Fruit fly (Drosophila melanogaster) whole organism, embryonic: Measurements from ENCODE around the gene CG13360.

Experiments
- Asciz ChIP-seq: fragments of 200-800 bp; sonication (Bioruptor generic); optimal IDR thresholded peaks from 2 replicates; lab custom pipeline; 2017; ENCODE audit warnings: missing biosample characterization, mild to moderate bottlenecking, missing genetic modification characterization, missing genetic modification reagents
- CG10274 ChIP-seq: fragments of 200-800 bp; sonication (Bioruptor generic); optimal IDR thresholded peaks from 3 replicates; lab custom pipeline; 2017; ENCODE audit warnings: missing biosample characterization, mild to moderate bottlenecking, missing genetic modification characterization
- CG10462 ChIP-seq: fragments of 200-800 bp; sonication (Bioruptor generic); optimal IDR thresholded peaks from 2 replicates; lab custom pipeline; 2016; ENCODE audit warnings: missing biosample characterization, missing genetic modification characterization
- CG10654 ChIP-seq: fragments of 200-800 bp; sonication (Bioruptor generic); optimal IDR thresholded peaks from 2 replicates; lab custom pipeline; 2016; ENCODE audit warnings: missing biosample characterization, missing genetic modification characterization
- CG10979 ChIP-seq: fragments of 200-800 bp; sonication (Bioruptor generic); optimal IDR thresholded peaks from 2 replicates; lab custom pipeline; 2018; ENCODE audit warnings: missing biosample characterization, mild to moderate bottlenecking, missing genetic modification characterization, moderate library complexity
- CG11504 ChIP-seq: fragments of 200-800 bp; sonication (Bioruptor generic); optimal IDR thresholded peaks from 3 replicates; lab custom pipeline; 2019; ENCODE audit warnings: missing biosample characterization, mild to moderate bottlenecking, missing genetic modification characterization, moderate library complexity
- CG12769 ChIP-seq: fragments of 200-800 bp; sonication (Bioruptor generic); optimal IDR thresholded peaks from 2 replicates; lab custom pipeline; 2019; ENCODE audit warnings: missing biosample characterization, mild to moderate bottlenecking, missing genetic modification characterization, moderate library complexity
- CG14710 ChIP-seq: fragments of 200-800 bp; sonication (Bioruptor generic); optimal IDR thresholded peaks from 3 replicates; lab custom pipeline; 2019; ENCODE audit warnings: missing biosample characterization, mild to moderate bottlenecking, missing genetic modification characterization, moderate library complexity
- CG15269 ChIP-seq: fragments of 200-800 bp; sonication (Bioruptor generic); optimal IDR thresholded peaks from 2 replicates; lab custom pipeline; 2018; ENCODE audit warnings: missing biosample characterization, mild to moderate bottlenecking, missing genetic modification characterization, moderate library complexity
- CG1603 ChIP-seq: fragments of 200-800 bp; sonication (Bioruptor generic); optimal IDR thresholded peaks from 2 replicates; lab custom pipeline; 2019; ENCODE audit warnings: missing biosample characterization, mild to moderate bottlenecking, missing genetic modification characterization, moderate library complexity
- CG17568 ChIP-seq: fragments of 200-800 bp; sonication (Bioruptor generic); optimal IDR thresholded peaks from 2 replicates; lab custom pipeline; 2018; ENCODE audit warnings: missing biosample characterization, mild to moderate bottlenecking, missing genetic modification characterization, moderate library complexity
- CG17912 ChIP-seq: fragments of 200-800 bp; sonication (Bioruptor generic); optimal IDR thresholded peaks from 2 replicates; lab custom pipeline; 2018; ENCODE audit warnings: missing biosample characterization, mild to moderate bottlenecking, missing genetic modification characterization
- CG18619 ChIP-seq: fragments of 200-800 bp; sonication (Bioruptor generic); optimal IDR thresholded peaks from 3 replicates; lab custom pipeline; 2017; ENCODE audit warnings: missing biosample characterization, mild to moderate bottlenecking, missing genetic modification characterization
- CG31224 ChIP-seq: fragments of 200-800 bp; sonication (Bioruptor generic); IDR thresholded peaks from 2 replicates; pipeline ENCODE4 v1.3.6; 2022; ENCODE audit warnings: missing biosample characterization, missing genetic modification characterization
- CG3726 ChIP-seq: fragments of 200-800 bp; sonication (Bioruptor generic); IDR thresholded peaks from 3 replicates; pipeline ENCODE4, ENCODE4 v1.3.6; 2022; ENCODE audit warnings: missing biosample characterization, missing genetic modification characterization
- CG4730 ChIP-seq: fragments of 200-800 bp; sonication (Bioruptor generic); IDR thresholded peaks from 2 replicates; pipeline ENCODE4 v1.3.6; 2022; ENCODE audit warnings: missing biosample characterization, missing genetic modification characterization
- CG6791 ChIP-seq: fragments of 200-800 bp; sonication (Bioruptor generic); IDR thresholded peaks from 3 replicates; pipeline ENCODE4 v1.3.6; 2022; ENCODE audit warnings: missing biosample characterization, missing genetic modification characterization; ENCODE audit not compliant: partially characterized antibody
- CG7745 ChIP-seq: fragments of 200-800 bp; sonication (Bioruptor generic); optimal IDR thresholded peaks from 2 replicates; lab custom pipeline; 2018; ENCODE audit warnings: missing biosample characterization, mild to moderate bottlenecking, missing genetic modification characterization, moderate library complexity
- CG7839 ChIP-seq: fragments of 200-800 bp; sonication (Bioruptor generic); optimal IDR thresholded peaks from 3 replicates; lab custom pipeline; 2018; ENCODE audit warnings: missing biosample characterization, mild to moderate bottlenecking, missing genetic modification characterization, moderate library complexity
- CG8359 ChIP-seq: fragments of 200-800 bp; sonication (Bioruptor generic); optimal IDR thresholded peaks from 2 replicates; lab custom pipeline; 2017; ENCODE audit warnings: missing biosample characterization, mild to moderate bottlenecking, missing genetic modification characterization, borderline replicate concordance
- CG9932 ChIP-seq: fragments of 200-800 bp; sonication (Bioruptor generic); IDR thresholded peaks from 2 replicates; pipeline ENCODE4 v1.3.6; 2022; ENCODE audit warnings: missing biosample characterization, missing genetic modification characterization
- Camta ChIP-seq: fragments of 200-800 bp; sonication (Bioruptor generic); optimal IDR thresholded peaks from 2 replicates; lab custom pipeline; 2016; ENCODE audit warnings: missing biosample characterization, missing genetic modification characterization
- Deaf1 ChIP-seq: fragments of 200-800 bp; optimal IDR thresholded peaks from 3 replicates; lab custom pipeline; 2019; ENCODE audit warnings: missing biosample characterization, mild to moderate bottlenecking, missing genetic modification characterization, moderate library complexity
- Fer2 ChIP-seq: fragments of 200-800 bp; sonication (Bioruptor generic); optimal IDR thresholded peaks from 2 replicates; lab custom pipeline; 2018; ENCODE audit warnings: missing biosample characterization, mild to moderate bottlenecking, missing genetic modification characterization, moderate library complexity
- HHEX ChIP-seq: fragments of 200-800 bp; sonication (Bioruptor generic); optimal IDR thresholded peaks from 3 replicates; lab custom pipeline; 2017; ENCODE audit warnings: missing biosample characterization, mild to moderate bottlenecking, missing genetic modification characterization, missing genetic modification reagents
- Hr78 ChIP-seq, 2 experiments: fragments of 200-800 bp in 1 of 2; fragments of >200 bp in 1 of 2; sonication (Bioruptor generic) in 1 of 2; optimal IDR thresholded peaks; 2 replicates each; lab custom pipeline; 2017 to 2019; ENCODE audit warnings: missing biosample characterization in 2 of 2, missing genetic modification characterization in 2 of 2, mild to moderate bottlenecking in 1 of 2, moderate library complexity in 1 of 2
- MTF-1 ChIP-seq: fragments of 200-800 bp; sonication (Bioruptor generic); optimal IDR thresholded peaks from 2 replicates; lab custom pipeline; 2018; ENCODE audit warnings: missing biosample characterization, mild to moderate bottlenecking, missing genetic modification characterization, borderline replicate concordance
- Med ChIP-seq: fragments of 200-800 bp; sonication (Bioruptor generic); peaks from one replicate; lab custom pipeline; 2016; ENCODE audit warnings: missing biosample characterization, missing genetic modification characterization, mild to moderate bottlenecking, inconsistent platforms, moderate library complexity
- Neu2 ChIP-seq: fragments of 200-800 bp; sonication (Bioruptor generic); optimal IDR thresholded peaks from 3 replicates; lab custom pipeline; 2016; ENCODE audit warnings: missing biosample characterization, missing genetic modification characterization, borderline replicate concordance
- Oli ChIP-seq: fragments of 200-800 bp; sonication (Bioruptor generic); optimal IDR thresholded peaks from 2 replicates; lab custom pipeline; 2018; ENCODE audit warnings: missing biosample characterization, mild to moderate bottlenecking, missing genetic modification characterization, moderate library complexity
- Sin3A ChIP-seq: fragments of >200 bp; optimal IDR thresholded peaks from 2 replicates; lab custom pipeline; 2018
- Sox102F ChIP-seq: fragments of 200-800 bp; sonication (Bioruptor generic); optimal IDR thresholded peaks from 2 replicates; lab custom pipeline; 2018; ENCODE audit warnings: missing biosample characterization, mild to moderate bottlenecking, missing genetic modification characterization, moderate library complexity
- ab ChIP-seq: fragments of 200-800 bp; sonication (Bioruptor generic); optimal IDR thresholded peaks from 2 replicates; lab custom pipeline; 2016; ENCODE audit warnings: missing biosample characterization, missing genetic modification characterization
- abd-A ChIP-seq: fragments of 200-800 bp; sonication (Bioruptor generic); optimal IDR thresholded peaks from 3 replicates; lab custom pipeline; 2019; ENCODE audit warnings: missing biosample characterization, mild to moderate bottlenecking, missing genetic modification characterization, moderate library complexity
- br ChIP-seq: fragments of >200 bp; optimal IDR thresholded peaks from 2 replicates; lab custom pipeline; 2017
- dimm ChIP-seq: fragments of 200-800 bp; sonication (Bioruptor generic); IDR thresholded peaks from 2 replicates; pipeline ENCODE4 v1.3.6; 2022; ENCODE audit warnings: missing biosample characterization, missing genetic modification characterization
- esg ChIP-seq: fragments of 200-800 bp; sonication (Bioruptor generic); conservative IDR thresholded peaks from 2 replicates; pipeline ENCODE4 v1.3.6; 2022; ENCODE audit warnings: missing biosample characterization, missing genetic modification characterization
- gcm ChIP-seq: fragments of 200-800 bp; sonication (Bioruptor generic); optimal IDR thresholded peaks from 2 replicates; lab custom pipeline; 2019; ENCODE audit warnings: missing biosample characterization, mild to moderate bottlenecking, missing genetic modification characterization, moderate library complexity
- grau ChIP-seq: fragments of 200-800 bp; optimal IDR thresholded peaks from 3 replicates; lab custom pipeline; 2019; ENCODE audit warnings: missing biosample characterization, mild to moderate bottlenecking, missing genetic modification characterization, moderate library complexity
- h ChIP-seq: fragments of >200 bp; optimal IDR thresholded peaks from 2 replicates; lab custom pipeline; 2017
- hth ChIP-seq: fragments of >200 bp; optimal IDR thresholded peaks from 2 replicates; lab custom pipeline; 2017; ENCODE audit warnings: inconsistent platforms
- jigr1 ChIP-seq: fragments of 200-800 bp; sonication (Bioruptor generic); IDR thresholded peaks from 3 replicates; pipeline ENCODE4 v1.3.6; 2022; ENCODE audit warnings: missing biosample characterization, missing genetic modification characterization
- ken ChIP-seq: fragments of 200-800 bp; sonication (Bioruptor generic); IDR thresholded peaks from 3 replicates; pipeline ENCODE4 v1.3.6; 2022; ENCODE audit warnings: missing biosample characterization, missing genetic modification characterization
- lbe ChIP-seq: fragments of 200-800 bp; sonication (Bioruptor generic); optimal IDR thresholded peaks from 2 replicates; lab custom pipeline; 2016; ENCODE audit warnings: missing biosample characterization, mild to moderate bottlenecking, missing genetic modification characterization
- nmo ChIP-seq: fragments of 200-800 bp; sonication (Bioruptor generic); optimal IDR thresholded peaks from 2 replicates; lab custom pipeline; 2018; ENCODE audit warnings: missing biosample characterization, mild to moderate bottlenecking, missing genetic modification characterization, moderate library complexity
- odd ChIP-seq: fragments of 200-800 bp; sonication (Bioruptor generic); optimal IDR thresholded peaks from 2 replicates; lab custom pipeline; 2017; ENCODE audit warnings: missing biosample characterization, mild to moderate bottlenecking, missing genetic modification characterization
- sc ChIP-seq, 3 experiments: fragments of >200 bp in 2 of 3; fragments of 200-800 bp in 1 of 3; sonication (Bioruptor generic) in 1 of 3; optimal IDR thresholded peaks; 2 replicates in 2 of 3; 3 replicates in 1 of 3; lab custom pipeline; 2017; ENCODE audit warnings: mild to moderate bottlenecking in 1 of 3, missing biosample characterization in 1 of 3, missing genetic modification characterization in 1 of 3, missing genetic modification reagents in 1 of 3
- unc-4 ChIP-seq: fragments of 200-800 bp; sonication (Bioruptor generic); IDR thresholded peaks from 2 replicates; pipeline ENCODE4 v1.3.6; 2022; ENCODE audit warnings: missing biosample characterization, missing genetic modification characterization; ENCODE audit not compliant: partially characterized antibody

Gene CG13360

DNA sequence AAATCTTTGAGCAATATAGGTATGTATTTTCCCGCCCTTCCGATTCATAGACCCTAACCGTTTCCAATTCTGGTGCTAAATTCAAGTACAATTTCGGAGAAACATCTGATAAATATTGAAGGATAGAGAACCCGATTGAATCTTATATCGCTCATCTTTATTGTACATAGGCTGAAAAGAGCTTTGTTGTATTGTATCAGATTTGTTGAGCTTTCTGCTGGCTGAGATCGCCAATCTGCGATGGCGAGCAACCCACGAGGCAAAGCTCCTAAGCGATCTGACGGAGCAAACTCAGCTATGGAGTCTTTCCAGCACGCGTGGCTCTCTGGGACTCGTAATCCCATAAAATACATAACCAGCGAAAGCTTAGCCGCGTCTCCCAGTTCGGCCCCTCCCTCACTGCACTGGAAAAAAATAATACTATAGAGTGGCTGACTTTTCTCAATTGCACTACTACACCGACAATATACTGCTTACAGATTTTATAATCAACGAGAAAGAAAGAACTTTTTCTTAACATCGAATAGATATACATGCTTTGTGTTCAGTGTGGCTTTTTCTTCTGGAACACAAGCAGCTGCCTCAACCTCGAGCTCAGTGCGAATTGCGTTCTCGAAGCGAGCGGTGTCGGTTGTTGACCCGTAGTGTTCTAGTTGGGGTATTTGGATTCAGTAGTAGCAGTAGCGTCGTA, 34.1 kb downstream of the CG13360 start (continued):
- TF ChIP-seq Asciz (GFP tag; lab: Kevin White, UChicago) (peak; percentile 50), CG17568 (GFP tag; lab: Kevin White, UChicago) (peak; percentile 59), CG4730 (peak; percentile 67), Sin3A (no peak), sc (optimal IDR thresholded peaks at IDR 0.05; lab: Kevin White, UChicago) (no peak), sc (GFP tag; optimal IDR thresholded peaks at IDR 0.05; lab: Kevin White, UChicago) (peak; percentile 20), Fer2 (tag; lab: Kevin White, UChicago) (peak; percentile 55), Neu2 (GFP tag; lab: Kevin White, UChicago) (no peak), HHEX (GFP tag; lab: Kevin White, UChicago) (peak; percentile 90), abd-A (tag; lab: Kevin White, UChicago) (no peak), dimm (GFP tag; lab: Robert Waterston, UW) (peak; percentile 56; the same call in 1 of the 2 replicates), odd (peak; percentile 54), h (no peak), CG10979 (tag; lab: Kevin White, UChicago) (peak; percentile 60), CG9932 (GFP tag; lab: Robert Waterston, UW) (peak; percentile 94), MTF-1 (peak; percentile 64), lbe (peak; percentile 75), CG1603 (tag; lab: Kevin White, UChicago) (peak; percentile 75), CG8359 (GFP tag; lab: Kevin White, UChicago) (no peak), ab (peak; percentile 71), grau (tag; lab: Kevin White, UChicago) (peak; percentile 85), CG10462 (peak; percentile 6), gcm (GFP tag; lab: Kevin White, UChicago) (peak; percentile 49), CG7745 (tag; lab: Kevin White, UChicago) (no peak), hth (lab: Kevin White, UChicago) (no peak), nmo (GFP tag; lab: Kevin White, UChicago) (peak; percentile 67), Med (GFP tag; lab: Kevin White, UChicago) (peak; percentile 99), Camta (GFP tag; lab: Kevin White, UChicago) (peak; percentile 65), unc-4 (GFP tag; lab: Robert Waterston, UW) (no peak), CG6791 (GFP tag; lab: Robert Waterston, UW) (no peak), CG10654 (GFP tag; lab: Kevin White, UChicago) (peak; percentile 68), CG12769 (tag; lab: Kevin White, UChicago) (peak; percentile 98), Sox102F (peak; percentile 79), CG11504 (tag; lab: Kevin White, UChicago) (peak; percentile 78), CG10274 (GFP tag; lab: Kevin White, UChicago) (peak; percentile 56), jigr1 (GFP tag; lab: Robert Waterston, UW) (no peak), esg (peak; percentile 53; the same call in 1 of the 2 replicates), Deaf1 (peak; percentile 58), Hr78 (GFP tag; optimal IDR thresholded peaks at IDR 0.05; lab: Kevin White, UChicago) (peak in 1 of 2 experiments; percentile 11), CG31224 (GFP tag; lab: Robert Waterston, UW) (peak; percentile 84), ken (GFP tag; lab: Robert Waterston, UW) (peak; percentile 83), CG18619 (GFP tag; lab: Kevin White, UChicago) (peak; percentile 83), br (no peak), CG3726 (GFP tag; lab: Robert Waterston, UW) (0 out of 3 replicates have a peak, but pooled peaks have one; percentile 61), Oli (peak; percentile 75), CG7839 (tag; lab: Kevin White, UChicago) (peak; percentile 86), CG15269 (tag; lab: Kevin White, UChicago) (peak; percentile 80), CG14710 (tag; lab: Kevin White, UChicago) (peak; percentile 35), CG17912 (GFP tag; lab: Kevin White, UChicago) (no peak)
